Worm (Caenorhabditis elegans): ENCODE measurements around the gene T26E4.9.
"Not testable (repeated sequence)": the region's sequence is repeated elsewhere in the genome, so short reads cannot be mapped to it uniquely, and the experiment has no call there.

The T26E4.9 gene

DNA sequence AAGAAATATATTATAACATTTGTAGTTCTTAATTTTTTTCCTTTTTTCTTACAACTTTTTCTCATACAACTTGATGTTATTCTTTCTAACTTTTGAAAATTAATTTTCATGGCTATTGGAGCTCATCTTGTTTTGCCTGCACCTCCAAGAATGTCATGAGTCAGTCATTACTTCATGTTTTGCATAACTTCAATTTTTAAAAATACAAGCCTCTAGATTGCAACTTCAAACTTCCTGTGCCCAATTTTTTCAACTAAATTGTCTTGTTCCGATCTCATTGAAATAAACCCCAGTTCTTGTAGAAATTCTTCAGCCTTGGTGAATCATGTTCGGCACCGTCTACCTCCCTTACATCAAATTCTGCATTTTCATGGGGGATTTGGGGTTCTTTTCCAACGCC lies 44.1 kb downstream of the T26E4.9 start, which contains the start of gene str-9:
str-9 (plus strand) TSS at position 301 of the 400 bp plus-strand sequence.
- TF ChIP-seq egl-5 (tag; optimal IDR thresholded peaks at IDR 0.05) (no peak), ztf-11 (tag; optimal IDR thresholded peaks at IDR 0.05) (no peak), skn-1 (tag; optimal IDR thresholded peaks at IDR 0.05) (no peak), elt-1 (tag; optimal IDR thresholded peaks at IDR 0.05) (no peak), pha-4 (tag; optimal IDR thresholded peaks at IDR 0.05) (no peak), hmg-11 (tag; optimal IDR thresholded peaks at IDR 0.05) (no peak), nhr-237 (tag; optimal IDR thresholded peaks at IDR 0.05) (no peak), R02D3.7 (tag; optimal IDR thresholded peaks at IDR 0.05) (no peak), pqm-1 (tag; optimal IDR thresholded peaks at IDR 0.05) (no peak), nhr-43 (tag; optimal IDR thresholded peaks at IDR 0.05; ENCODE audit: poor library complexity, severe bottlenecking) (no peak), fkh-10 (GFP tag; optimal IDR thresholded peaks at IDR 0.05) (no peak), fkh-2 (tag; optimal IDR thresholded peaks at IDR 0.05) (no peak), unc-62 (GFP tag; optimal IDR thresholded peaks at IDR 0.05) (no peak), nhr-67 (tag; optimal IDR thresholded peaks at IDR 0.05) (no peak)

ce11 chrV:15757645-15758044 lies 44.9 kb downstream of the T26E4.9 start:
- TF ChIP-seq nfya-1 (tag; optimal IDR thresholded peaks at IDR 0.05; ENCODE audit: insufficient read depth) (no peak), nhr-11 (tag; optimal IDR thresholded peaks at IDR 0.05) (no peak), nhr-12 (tag; optimal IDR thresholded peaks at IDR 0.05) (no peak)

DNA sequence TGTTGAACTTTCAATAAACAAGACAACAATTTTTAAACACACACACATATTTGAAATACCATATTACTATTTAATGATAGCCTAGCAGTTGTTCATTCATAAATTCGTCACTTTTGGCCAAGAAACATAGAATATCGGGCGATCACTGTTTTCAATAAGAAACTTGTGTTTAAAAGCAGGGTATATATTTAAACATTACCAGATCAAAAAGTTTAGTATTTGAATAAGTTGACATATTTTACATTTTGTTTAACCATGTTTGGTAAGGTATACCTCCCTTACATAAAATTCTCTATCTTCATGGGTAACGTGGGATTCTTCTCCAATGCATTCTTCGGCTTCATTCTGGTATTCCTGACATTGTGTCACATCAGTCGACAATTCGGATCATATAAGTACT lies 47.8 kb downstream of the T26E4.9 start, which contains the start of gene str-8:
str-8 (plus strand) TSS at position 301 of the 400 bp plus-strand sequence.
- not testable (repeated sequence) for TF ChIP-seq hmg-11, nhr-12, pha-4 (tag; optimal IDR thresholded peaks at IDR 0.05)

DNA sequence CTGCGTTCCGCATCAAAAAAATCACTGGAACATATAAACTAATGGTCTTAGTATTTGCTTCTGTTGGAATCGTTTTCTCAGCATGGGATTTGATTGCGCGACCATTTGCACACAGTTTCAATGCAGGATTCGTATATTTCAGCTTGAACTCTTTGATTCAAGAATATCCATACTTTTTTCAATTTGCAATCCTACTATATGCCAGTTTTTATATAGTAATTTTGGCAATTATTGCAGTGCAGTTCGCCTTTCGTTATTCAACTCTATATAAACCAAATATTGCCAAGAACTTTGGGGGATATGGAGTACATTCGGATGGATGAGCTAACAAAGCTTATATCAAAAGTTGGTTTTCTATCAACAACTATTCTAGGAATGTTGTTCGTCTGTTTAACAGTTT lies 49.6 kb downstream of the T26E4.9 start, which contains the start of gene str-5:
str-5 (plus strand) TSS at position 301 of the 400 bp plus-strand sequence.
- TF ChIP-seq snpc-4, ceh-28, nhr-23 (tag; optimal IDR thresholded peaks at IDR 0.05): not testable (repeated sequence)

DNA sequence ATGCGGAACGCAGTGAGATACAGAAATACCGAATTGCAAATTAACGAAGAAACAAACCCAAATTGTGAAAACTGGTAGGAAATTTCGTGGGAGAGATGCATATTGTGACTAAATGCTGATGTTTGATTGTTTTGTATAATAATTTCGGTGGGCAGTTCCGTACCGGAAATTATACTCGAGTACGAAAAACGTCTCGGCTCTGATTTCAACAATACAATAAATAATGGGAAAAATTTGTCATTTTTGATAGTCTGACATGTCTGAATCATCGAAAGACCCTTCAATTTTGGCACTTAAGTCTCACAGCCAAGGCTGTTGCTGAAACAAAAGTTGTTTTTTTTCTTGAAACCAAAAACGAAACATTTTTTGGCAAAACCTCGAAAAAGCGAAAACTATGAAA lies 50.5 kb downstream of the T26E4.9 start, which contains the start of gene str-43:
str-43 (minus strand) TSS at position 101 of the 400 bp plus-strand sequence.
- no peak for TF ChIP-seq nhr-28 (tag; optimal IDR thresholded peaks at IDR 0.05)
- no peak for TF ChIP-seq elt-3 (tag; optimal IDR thresholded peaks at IDR 0.05)
- no peak for TF ChIP-seq fos-1 (tag; optimal IDR thresholded peaks at IDR 0.05)

ce11 chrV:15750130-15750529 lies 52.4 kb downstream of the T26E4.9 start, which contains the start of gene str-6:
str-6 (minus strand) TSS chrV:15750230.
- TF ChIP-seq fkh-10 (GFP tag; optimal IDR thresholded peaks at IDR 0.05) (no peak), nhr-25 (tag; optimal IDR thresholded peaks at IDR 0.05) (no peak), aly-2 (tag; optimal IDR thresholded peaks at IDR 0.05) (no peak), fkh-2 (tag; optimal IDR thresholded peaks at IDR 0.05) (no peak), ceh-28 (tag; optimal IDR thresholded peaks at IDR 0.05) (no peak), mdl-1 (tag; optimal IDR thresholded peaks at IDR 0.05) (no peak), jun-1 (tag; optimal IDR thresholded peaks at IDR 0.05) (no peak), mml-1 (tag; optimal IDR thresholded peaks at IDR 0.05) (no peak), nhr-28 (tag; optimal IDR thresholded peaks at IDR 0.05) (no peak), ztf-4 (tag; optimal IDR thresholded peaks at IDR 0.05) (no peak), zag-1 (tag; optimal IDR thresholded peaks at IDR 0.05) (no peak), ama-1 (optimal IDR thresholded peaks at IDR 0.05) (no peak), elt-3 (tag; optimal IDR thresholded peaks at IDR 0.05) (no peak), ceh-9 (tag; optimal IDR thresholded peaks at IDR 0.05) (no peak), eor-1 (tag; optimal IDR thresholded peaks at IDR 0.05) (no peak)

Measured in whole organism, L3 larva.